Worm (Caenorhabditis elegans): ENCODE results near the gene metr-1.

ce11 chrII:10912995-10913394 lies 13.4 kb upstream of the metr-1 start:
- no peak for TF ChIP-seq hmg-4 (GFP tag; optimal IDR thresholded peaks at IDR 0.05)
- TF ChIP-seq tra-4 (tag; optimal IDR thresholded peaks at IDR 0.05): no peak
- TF ChIP-seq flt-1 (GFP tag; IDR thresholded peaks at IDR 0.05): no peak
